Worm (Caenorhabditis elegans): ENCODE data around the gene ZK666.12.

DNA sequence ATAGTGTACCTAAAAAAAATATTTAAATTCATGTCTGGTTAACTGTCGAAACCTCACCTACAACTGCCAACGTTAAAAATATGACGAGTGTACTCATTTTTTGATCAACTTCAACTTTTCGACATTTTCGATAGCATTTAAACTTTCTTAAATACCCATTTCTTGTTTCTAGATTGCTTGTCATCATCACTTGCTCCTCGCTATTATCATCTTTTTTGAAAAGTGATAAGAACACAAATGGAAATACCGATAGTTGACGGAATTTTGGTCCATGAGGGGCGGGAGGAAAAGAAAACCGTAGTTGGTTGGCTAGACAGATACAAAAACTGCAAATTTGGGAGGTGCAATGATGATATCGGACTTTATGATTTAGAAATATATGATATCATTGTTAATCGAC, 25.9 kb upstream of the ZK666.12 start, which contains the start of gene clec-143:
- no peak for TF ChIP-seq unc-62 (GFP tag; optimal IDR thresholded peaks at IDR 0.05)
- TF ChIP-seq unc-98 (GFP tag; IDR thresholded peaks at IDR 0.05) = no peak
- no peak for TF ChIP-seq zag-1 (tag; optimal IDR thresholded peaks at IDR 0.05)
- TF ChIP-seq pqm-1 (tag; optimal IDR thresholded peaks at IDR 0.05) = no peak
- TF ChIP-seq elt-2 (tag; optimal IDR thresholded peaks at IDR 0.05) = peak; percentile 57

Data from whole organism, L1 larva.